Worm (Caenorhabditis elegans): ENCODE measurements around the gene F26F4.8.

The F26F4.8 gene

DNA sequence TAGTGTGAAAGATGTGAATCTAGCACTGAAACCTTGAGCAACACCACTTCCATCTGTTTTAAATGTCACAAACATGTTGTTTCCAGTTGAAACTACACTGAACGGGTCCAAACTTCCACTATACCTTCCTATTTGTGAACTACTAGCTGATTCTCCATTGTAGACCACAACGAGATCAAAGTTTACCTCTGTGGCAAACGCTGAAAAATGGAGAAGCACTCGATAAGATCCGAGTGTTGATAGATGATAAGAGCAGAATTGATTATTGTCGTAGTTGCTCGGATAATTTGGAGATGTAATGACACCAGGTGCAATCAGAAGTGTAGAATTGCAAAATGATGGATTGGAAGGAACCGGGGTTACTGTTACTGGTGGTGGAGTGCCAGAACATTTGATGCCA lies 23.3 kb downstream of the F26F4.8 start:
- TF ChIP-seq nhr-28 (tag; optimal IDR thresholded peaks at IDR 0.05), result peak; percentile 11
- peak; percentile 38 for TF ChIP-seq pqm-1 (tag; optimal IDR thresholded peaks at IDR 0.05)
- no peak for TF ChIP-seq daf-16 (GFP tag; optimal IDR thresholded peaks at IDR 0.05)
- peak; percentile 22 for TF ChIP-seq daf-16 (tag; optimal IDR thresholded peaks at IDR 0.05)
- TF ChIP-seq mdl-1 (tag; optimal IDR thresholded peaks at IDR 0.05), result no peak
- peak; percentile 12 for TF ChIP-seq hlh-11 (tag; optimal IDR thresholded peaks at IDR 0.05)
- TF ChIP-seq dmd-6 (GFP tag; IDR thresholded peaks at IDR 0.05), result 0 out of 2 replicates have a peak, but pooled peaks have one; percentile 17
- TF ChIP-seq zag-1 (tag; optimal IDR thresholded peaks at IDR 0.05), result no peak

DNA sequence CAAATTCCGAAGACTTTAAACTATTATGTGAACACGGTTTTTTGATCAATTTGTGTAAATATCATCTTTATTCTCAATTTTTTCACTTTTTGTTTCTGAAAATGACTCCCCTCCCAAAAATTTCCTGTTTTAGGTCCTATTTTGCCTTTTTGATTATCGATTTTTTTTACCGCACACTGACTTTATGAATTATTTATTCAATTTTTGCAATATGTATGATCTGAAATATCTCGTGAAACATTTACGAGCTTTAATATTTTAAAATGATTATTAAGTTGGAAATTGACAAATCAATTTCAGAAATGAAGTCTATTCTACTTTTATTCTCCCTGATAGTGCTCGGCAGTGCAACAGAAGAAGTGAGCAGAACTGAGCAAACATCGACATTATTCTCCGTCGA lies 25.8 kb downstream of the F26F4.8 start, which contains the start of gene C35D10.1:
Gene C35D10.1 (plus strand): TSS at position 301 of the 400 bp plus-strand sequence.
- no peak for TF ChIP-seq lin-29 (GFP tag; IDR thresholded peaks at IDR 0.05)
- peak; percentile 62 for TF ChIP-seq lin-38 (GFP tag; IDR thresholded peaks at IDR 0.05)
- no peak for TF ChIP-seq mes-2 (tag; optimal IDR thresholded peaks at IDR 0.05; ENCODE audit: poor library complexity, severe bottlenecking)
- no peak for TF ChIP-seq tag-97 (GFP tag; IDR thresholded peaks at IDR 0.05)
- no peak for TF ChIP-seq nhr-48 (tag; optimal IDR thresholded peaks at IDR 0.05)
- TF ChIP-seq dmd-6 (GFP tag; IDR thresholded peaks at IDR 0.05), result no peak
- no peak for TF ChIP-seq F49E8.2 (tag; optimal IDR thresholded peaks at IDR 0.05; ENCODE audit: borderline replicate concordance)
- TF ChIP-seq cey-2 (tag; optimal IDR thresholded peaks at IDR 0.05; ENCODE audit: borderline replicate concordance, insufficient read depth), result no peak
- no peak for TF ChIP-seq mdt-29 (GFP tag; IDR thresholded peaks at IDR 0.05)
- peak; percentile 38 for TF ChIP-seq ceh-28 (tag; optimal IDR thresholded peaks at IDR 0.05)
- no peak for TF ChIP-seq lin-15B (tag; optimal IDR thresholded peaks at IDR 0.05)
- no peak for TF ChIP-seq daf-19 (GFP tag; conservative IDR thresholded peaks at IDR 0.05)
- TF ChIP-seq madf-5 (GFP tag; IDR thresholded peaks at IDR 0.05), result no peak
- TF ChIP-seq hmg-1.1 (GFP tag; IDR thresholded peaks at IDR 0.05), result no peak
- TF ChIP-seq snpc-4 (tag; optimal IDR thresholded peaks at IDR 0.05), result no peak
- no peak for TF ChIP-seq lin-39 (tag; optimal IDR thresholded peaks at IDR 0.05)
- no peak for TF ChIP-seq zip-11 (GFP tag; IDR thresholded peaks at IDR 0.05)
- TF ChIP-seq T20F7.1 (GFP tag; optimal IDR thresholded peaks at IDR 0.05), result no peak

DNA sequence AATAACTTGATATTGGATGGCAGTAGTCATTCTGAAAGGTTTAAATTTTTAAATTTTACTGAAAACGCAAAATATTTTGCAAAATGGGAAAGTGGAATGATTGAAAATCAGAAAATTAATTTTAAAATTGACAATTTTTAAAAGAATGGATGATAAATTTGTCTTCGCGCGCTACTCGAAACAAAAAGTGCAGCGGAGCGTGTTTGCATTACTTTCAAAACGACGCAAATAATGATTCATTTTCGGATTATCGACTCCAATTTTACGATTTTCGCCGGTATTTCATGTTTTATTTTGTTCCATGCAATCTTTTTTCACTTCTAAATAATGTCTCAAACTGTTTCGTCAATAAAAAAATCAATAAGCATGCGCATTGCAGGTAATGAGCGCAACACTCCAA lies 27.0 kb downstream of the F26F4.8 start, which contains the start of the genes tost-1 and arx-6:
Gene tost-1 (minus strand): TSS at position 31 of the 400 bp plus-strand sequence.
Gene arx-6 (plus strand): TSS at position 378 of the 400 bp plus-strand sequence.
- TF ChIP-seq fkh-10 (GFP tag; optimal IDR thresholded peaks at IDR 0.05), result peak; percentile 19
- TF ChIP-seq Y5F2A.4 (GFP tag; optimal IDR thresholded peaks at IDR 0.05), result no peak
- peak; percentile 93 for TF ChIP-seq lin-38 (GFP tag; IDR thresholded peaks at IDR 0.05)
- no peak for TF ChIP-seq zag-1 (tag; optimal IDR thresholded peaks at IDR 0.05)
- TF ChIP-seq mdt-29 (GFP tag; IDR thresholded peaks at IDR 0.05), result no peak
- TF ChIP-seq mes-2 (tag; optimal IDR thresholded peaks at IDR 0.05; ENCODE audit: poor library complexity, severe bottlenecking), result peak; percentile 81
- TF ChIP-seq lsy-2 (tag; optimal IDR thresholded peaks at IDR 0.05), result peak in 1 of 2 experiments; percentile 69
- peak; percentile 84 for TF ChIP-seq dpl-1 (GFP tag; optimal IDR thresholded peaks at IDR 0.05)

DNA sequence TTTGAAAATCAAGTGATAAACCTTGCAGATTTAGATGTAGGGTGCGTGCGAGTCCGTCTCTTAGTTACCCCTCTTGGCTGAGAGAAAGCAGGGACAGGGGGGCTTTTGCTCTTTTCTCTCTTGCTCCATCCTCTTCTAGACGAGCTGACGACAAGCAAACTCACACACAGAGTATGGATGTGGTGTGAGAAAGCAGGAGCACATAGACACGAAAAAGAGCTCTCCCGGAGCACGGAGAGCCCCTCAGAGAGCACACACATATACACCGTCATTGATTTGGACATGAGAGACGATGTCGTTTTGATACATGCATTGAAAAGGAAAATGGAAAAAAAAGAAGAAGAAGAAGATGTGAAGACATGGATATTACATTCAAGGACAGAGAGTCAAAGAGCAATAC lies 29.6 kb downstream of the F26F4.8 start:
- TF ChIP-seq cey-2 (tag; optimal IDR thresholded peaks at IDR 0.05; ENCODE audit: borderline replicate concordance, insufficient read depth), result no peak
- no peak for TF ChIP-seq F44E2.7 (GFP tag; IDR thresholded peaks at IDR 0.05)
- TF ChIP-seq T20F7.1 (GFP tag; optimal IDR thresholded peaks at IDR 0.05), result no peak
- TF ChIP-seq set-16 (GFP tag; IDR thresholded peaks at IDR 0.05), result no peak
- TF ChIP-seq tag-97 (GFP tag; IDR thresholded peaks at IDR 0.05), result no peak
- TF ChIP-seq Y75B8A.6 (GFP tag; IDR thresholded peaks at IDR 0.05), result no peak
- no peak for TF ChIP-seq dmd-8 (GFP tag; IDR thresholded peaks at IDR 0.05)
- no peak for TF ChIP-seq nhr-76 (tag; optimal IDR thresholded peaks at IDR 0.05)
- TF ChIP-seq unc-62 (GFP tag; optimal IDR thresholded peaks at IDR 0.05 in 1 of 2), result peak in 1 of 2 experiments; percentile 77
- no peak for TF ChIP-seq unc-62 (tag; optimal IDR thresholded peaks at IDR 0.05)
- no peak for TF ChIP-seq nhr-28 (tag; optimal IDR thresholded peaks at IDR 0.05)
- TF ChIP-seq hmg-1.1 (GFP tag; IDR thresholded peaks at IDR 0.05), result peak; percentile 53; the same call in 1 of the 2 replicates
